Fruit fly (Drosophila melanogaster): ENCODE data around the gene CatB.

Gene CatB

DNA sequence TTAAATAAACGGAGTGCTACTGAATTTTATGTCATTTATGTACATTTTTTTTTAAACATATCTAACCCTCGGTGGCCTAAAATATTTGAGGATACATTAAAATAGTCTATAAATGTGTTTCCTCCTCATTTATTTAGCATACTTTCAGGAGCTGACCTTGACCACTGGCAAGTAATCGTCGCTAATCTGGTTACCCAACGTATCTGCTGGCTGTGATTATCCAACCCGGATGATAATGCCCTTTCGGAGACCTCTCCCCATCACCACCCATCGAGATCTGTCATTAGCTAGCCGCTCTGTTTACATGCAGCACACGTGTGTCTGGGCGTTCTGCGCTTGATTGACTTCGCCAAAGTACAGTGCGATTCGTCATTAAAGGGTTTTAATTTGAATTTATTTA is 2.1 kb downstream of the CatB start:
- TF ChIP-seq psq (GFP tag; optimal IDR thresholded peaks at IDR 0.05), result no peak
- no peak for TF ChIP-seq Myc (optimal IDR thresholded peaks at IDR 0.05)
- TF ChIP-seq lola (GFP tag; optimal IDR thresholded peaks at IDR 0.05), result no peak
- TF ChIP-seq Dif (GFP tag; optimal IDR thresholded peaks at IDR 0.05; ENCODE audit: partially characterized antibody), result no peak
- TF ChIP-seq Sp1 (GFP tag; optimal IDR thresholded peaks at IDR 0.05), result no peak
- no peak for TF ChIP-seq Mio (GFP tag; optimal IDR thresholded peaks at IDR 0.05)
- TF ChIP-seq usp (GFP tag; optimal IDR thresholded peaks at IDR 0.05), result no peak
- TF ChIP-seq Hr78 (GFP tag; optimal IDR thresholded peaks at IDR 0.05), result no peak
- TF ChIP-seq dsf (GFP tag; optimal IDR thresholded peaks at IDR 0.05; ENCODE audit: borderline replicate concordance), result no peak
- no peak for TF ChIP-seq sv (GFP tag; optimal IDR thresholded peaks at IDR 0.05)
- no peak for TF ChIP-seq jim (GFP tag; optimal IDR thresholded peaks at IDR 0.05)
- no peak for TF ChIP-seq foxo (GFP tag; optimal IDR thresholded peaks at IDR 0.05)
- no peak for TF ChIP-seq Hr83 (GFP tag; optimal IDR thresholded peaks at IDR 0.05; ENCODE audit: poor library complexity, severe bottlenecking)
- TF ChIP-seq Dfd (GFP tag; optimal IDR thresholded peaks at IDR 0.05), result no peak
- no peak for TF ChIP-seq N (GFP tag; optimal IDR thresholded peaks at IDR 0.05)

DNA sequence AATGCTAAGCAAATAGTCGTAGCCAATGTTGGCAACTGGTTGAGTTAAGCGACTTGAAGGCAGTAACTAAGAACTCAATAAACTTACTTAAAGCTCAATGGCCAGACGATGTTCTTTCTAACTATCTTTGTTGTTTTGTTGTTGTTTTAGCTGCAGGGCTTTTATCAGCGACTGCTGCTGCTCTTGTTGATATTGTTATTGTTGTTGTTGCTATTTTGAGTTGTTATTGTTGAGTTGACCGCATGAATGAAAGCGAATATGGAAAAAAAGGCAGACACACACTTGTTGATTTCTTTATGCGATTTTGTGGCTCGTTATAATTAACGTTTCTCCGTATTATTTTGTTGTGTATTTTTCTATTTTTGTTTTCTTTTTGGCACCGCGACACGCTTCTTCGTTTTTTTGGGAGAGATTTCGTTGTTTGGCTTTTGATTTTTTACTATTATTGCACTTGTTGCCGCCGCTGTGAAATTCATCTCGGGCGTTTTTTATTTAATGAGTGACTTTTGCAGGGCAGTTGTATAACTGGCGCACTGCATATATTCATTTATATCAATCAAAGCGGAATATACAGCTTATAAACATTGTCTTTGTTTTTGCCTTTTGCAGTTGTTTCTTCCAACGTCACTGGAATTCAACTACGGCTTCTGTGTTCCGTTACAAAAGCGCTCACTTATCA is 3.2 kb downstream of the CatB start:
- peak; percentile 23 for TF ChIP-seq Hnf4 (GFP tag; optimal IDR thresholded peaks at IDR 0.05)
- TF ChIP-seq Rel (GFP tag; optimal IDR thresholded peaks at IDR 0.05), result no peak
- TF ChIP-seq Rel (tag; optimal IDR thresholded peaks at IDR 0.05), result peak; percentile 41
- TF ChIP-seq Vsx2 (GFP tag; optimal IDR thresholded peaks at IDR 0.05; ENCODE audit: partially characterized antibody), result peak; percentile 59
- no peak for TF ChIP-seq jim (GFP tag; optimal IDR thresholded peaks at IDR 0.05)

DNA sequence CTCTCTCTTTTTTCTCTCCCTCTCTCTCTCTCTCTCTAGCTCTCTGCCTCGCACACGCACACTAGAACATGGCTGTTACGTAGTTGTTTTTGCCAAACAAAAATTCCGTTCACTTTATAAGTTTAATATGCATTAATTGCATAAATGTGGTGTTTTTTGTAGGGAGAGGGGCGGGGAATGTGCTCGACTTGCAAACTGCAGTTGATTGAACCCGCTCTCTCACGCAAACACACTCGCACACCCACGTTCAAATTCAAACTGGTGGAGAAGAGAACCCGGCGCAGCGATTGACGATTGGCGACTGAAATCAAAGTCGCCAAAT is 3.7 kb downstream of the CatB start:
- TF ChIP-seq Hr83 (GFP tag; optimal IDR thresholded peaks at IDR 0.05; ENCODE audit: poor library complexity, severe bottlenecking) (peak; percentile 23), Sp1 (GFP tag; optimal IDR thresholded peaks at IDR 0.05) (peak; percentile 1), rgr (GFP tag; optimal IDR thresholded peaks at IDR 0.05) (no peak), psq (GFP tag; optimal IDR thresholded peaks at IDR 0.05) (no peak), Dfd (GFP tag; optimal IDR thresholded peaks at IDR 0.05) (no peak), dl (GFP tag; optimal IDR thresholded peaks at IDR 0.05; ENCODE audit: insufficient read depth in 1 of 2, partially characterized antibody in 2 of 2) (peak; percentile 70 to 92), Dif (GFP tag; optimal IDR thresholded peaks at IDR 0.05; ENCODE audit: partially characterized antibody) (peak; percentile 91), h (GFP tag; optimal IDR thresholded peaks at IDR 0.05) (no peak)

DNA sequence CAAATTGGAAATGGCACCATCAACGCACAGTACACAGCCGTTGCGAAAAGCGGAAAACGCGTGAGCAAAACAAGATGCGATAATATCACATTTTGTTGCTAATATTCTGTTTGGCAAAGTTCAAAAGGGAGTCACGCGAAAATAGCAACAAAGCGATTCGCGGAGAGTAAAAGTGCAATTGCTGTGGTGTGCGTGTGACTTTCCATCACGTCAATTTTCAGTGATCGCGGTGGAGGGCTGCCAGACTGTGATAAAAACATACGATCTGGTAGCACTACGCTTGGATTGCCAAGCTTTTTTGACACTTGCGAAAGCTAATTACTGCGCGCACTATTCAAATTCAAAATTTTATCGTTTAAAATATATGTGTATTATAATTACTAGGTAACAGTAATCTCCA is 4.0 kb downstream of the CatB start, which contains the start of gene Hnf4:
Gene Hnf4 (minus strand): TSS at position 199 of the 400 bp plus-strand sequence.
- TF ChIP-seq GATAd (GFP tag; optimal IDR thresholded peaks at IDR 0.05) (no peak), Dif (GFP tag; optimal IDR thresholded peaks at IDR 0.05; ENCODE audit: partially characterized antibody) (peak; percentile 62), Vsx2 (GFP tag; optimal IDR thresholded peaks at IDR 0.05; ENCODE audit: partially characterized antibody) (peak; percentile 97), brk (GFP tag; optimal IDR thresholded peaks at IDR 0.05) (peak; percentile 21), foxo (GFP tag; optimal IDR thresholded peaks at IDR 0.05) (peak in 1 of 2 experiments; percentile 6), h (GFP tag; optimal IDR thresholded peaks at IDR 0.05) (peak; percentile 13), dmrt93B (GFP tag; optimal IDR thresholded peaks at IDR 0.05) (no peak), Rel (GFP tag; optimal IDR thresholded peaks at IDR 0.05) (no peak), Rel (tag; optimal IDR thresholded peaks at IDR 0.05) (peak; percentile 66), lola (GFP tag; optimal IDR thresholded peaks at IDR 0.05) (no peak), Sp1 (GFP tag; optimal IDR thresholded peaks at IDR 0.05) (no peak), HLH106 (tag; optimal IDR thresholded peaks at IDR 0.05) (peak; percentile 3), Hnf4 (GFP tag; optimal IDR thresholded peaks at IDR 0.05) (peak; percentile 33)

DNA sequence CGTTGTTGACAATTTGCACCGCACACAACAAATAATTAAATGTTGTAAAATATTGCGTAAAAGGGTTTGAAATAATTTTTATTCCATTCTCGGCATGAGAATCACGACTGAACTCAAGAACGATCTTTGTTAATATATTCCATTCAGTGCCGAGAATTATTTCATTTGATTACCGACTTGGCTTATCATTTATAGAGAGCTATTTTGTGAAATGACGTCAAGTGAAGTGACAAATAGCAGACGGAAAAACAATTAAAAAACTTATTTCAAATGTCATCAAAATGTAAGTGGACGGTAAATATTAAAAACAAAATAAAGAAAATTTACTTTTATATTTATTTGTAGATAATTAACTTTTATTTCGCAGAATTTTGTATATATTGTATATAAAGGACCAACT is 9.1 kb downstream of the CatB start:
- TF ChIP-seq psq (GFP tag; optimal IDR thresholded peaks at IDR 0.05) (no peak), tai (GFP tag; optimal IDR thresholded peaks at IDR 0.05) (no peak), dmrt93B (GFP tag; optimal IDR thresholded peaks at IDR 0.05) (no peak), h (GFP tag; optimal IDR thresholded peaks at IDR 0.05) (no peak), Abd-B (GFP tag; optimal IDR thresholded peaks at IDR 0.05) (no peak), Vsx2 (GFP tag; optimal IDR thresholded peaks at IDR 0.05; ENCODE audit: partially characterized antibody) (no peak), Hr78 (GFP tag; optimal IDR thresholded peaks at IDR 0.05) (no peak), rgr (GFP tag; optimal IDR thresholded peaks at IDR 0.05) (no peak), pan (optimal IDR thresholded peaks at IDR 0.05) (no peak), br (GFP tag; optimal IDR thresholded peaks at IDR 0.05) (no peak), woc (GFP tag; optimal IDR thresholded peaks at IDR 0.05) (no peak), sage (GFP tag; optimal IDR thresholded peaks at IDR 0.05) (no peak)

All from whole organism, wandering third instar larva.